Worm (Caenorhabditis elegans) whole organism, young adult: Measurements from ENCODE around the gene srp-3.

Experiments
- B0035.1 ChIP-seq: sonication (generic microtip); optimal IDR thresholded peaks from 2 replicates; lab custom pipeline; 2016; ENCODE audit warnings: missing genetic modification characterization, mild to moderate bottlenecking, missing compliant biosample characterization, missing genotype, missing genetic modification reagents
- C06A6.2 ChIP-seq: fragments of 200-800 bp; sonication (Bioruptor generic); conservative IDR thresholded peaks from 2 replicates; pipeline ENCODE4 v1.3.6; 2022; ENCODE audit warnings: missing genetic modification characterization, missing compliant biosample characterization
- C17E4.6 ChIP-seq: fragments of 200-800 bp; sonication (Bioruptor generic); IDR thresholded peaks from 2 replicates; pipeline ENCODE4 v1.3.6; 2022; ENCODE audit warnings: missing genetic modification reagents, missing genetic modification characterization, missing compliant biosample characterization
- Y53G8AR.9 ChIP-seq: fragments of 200-800 bp; sonication (Bioruptor generic); conservative IDR thresholded peaks from 2 replicates; pipeline ENCODE4 v1.3.6; 2022; ENCODE audit warnings: missing genetic modification reagents, missing genetic modification characterization, missing compliant biosample characterization
- Y56A3A.18 ChIP-seq: fragments of 200-800 bp; sonication (Bioruptor generic); IDR thresholded peaks from 2 replicates; pipeline ENCODE4 v1.3.6; 2022; ENCODE audit warnings: missing genetic modification reagents, missing genetic modification characterization, missing compliant biosample characterization
- Y79H2A.3 ChIP-seq: fragments of 200-800 bp; sonication (Bioruptor generic); conservative IDR thresholded peaks from 2 replicates; pipeline ENCODE4 v1.3.6; 2022; ENCODE audit warnings: missing genetic modification reagents, missing genetic modification characterization, missing compliant biosample characterization
- Y95B8A.8 ChIP-seq: fragments of 200-800 bp; sonication (Bioruptor generic); IDR thresholded peaks from 2 replicates; pipeline ENCODE4 v1.3.6; 2022; ENCODE audit warnings: missing genetic modification reagents, missing genetic modification characterization, missing compliant biosample characterization
- aptf-2 ChIP-seq: fragments of 200-800 bp; sonication (Bioruptor generic); conservative IDR thresholded peaks from 2 replicates; pipeline ENCODE4 v1.3.6; 2022; ENCODE audit warnings: missing genetic modification reagents, missing genetic modification characterization, missing compliant biosample characterization
- atf-7 ChIP-seq: sonication (generic microtip); optimal IDR thresholded peaks from 2 replicates; lab custom pipeline; 2017; ENCODE audit warnings: mild to moderate bottlenecking, missing genetic modification characterization, missing compliant biosample characterization
- athp-1 ChIP-seq: sonication (generic microtip); optimal IDR thresholded peaks from 2 replicates; lab custom pipeline; 2017; ENCODE audit warnings: mild to moderate bottlenecking, missing genetic modification characterization, missing compliant biosample characterization
- attf-3 ChIP-seq: fragments of 200-800 bp; sonication (Bioruptor generic); conservative IDR thresholded peaks from 2 replicates; pipeline ENCODE4 v1.3.6; 2022; ENCODE audit warnings: missing genetic modification reagents, missing genetic modification characterization, missing compliant biosample characterization
- attf-5 ChIP-seq: fragments of 200-800 bp; sonication (Bioruptor generic); optimal IDR thresholded peaks from 2 replicates; lab custom pipeline; 2018; ENCODE audit warnings: mild to moderate bottlenecking, missing genetic modification characterization, missing compliant biosample characterization
- attf-6 ChIP-seq: fragments of 200-800 bp; sonication (Bioruptor generic); IDR thresholded peaks from 2 replicates; pipeline ENCODE4 v1.3.6; 2022; ENCODE audit warnings: missing genetic modification reagents, missing genetic modification characterization, missing compliant biosample characterization
- ccch-3 ChIP-seq: fragments of 200-800 bp; sonication (Bioruptor generic); optimal IDR thresholded peaks from 2 replicates; lab custom pipeline; 2018; ENCODE audit warnings: mild to moderate bottlenecking, missing genetic modification characterization, missing compliant biosample characterization
- cebp-1 ChIP-seq, 2 experiments: fragments of 200-800 bp in 1 of 2; sonication (Bioruptor generic) in 1 of 2; sonication (generic microtip) in 1 of 2; IDR thresholded peaks in 1 of 2; optimal IDR thresholded peaks in 1 of 2; 2 replicates each; pipeline versions ENCODE4 v1.3.6 to Lab custom; 2017 to 2022; ENCODE audit warnings: missing compliant biosample characterization in 2 of 2, missing genetic modification characterization in 2 of 2, mild to moderate bottlenecking in 1 of 2, missing genetic modification reagents in 1 of 2, moderate library complexity in 1 of 2
- cebp-2 ChIP-seq: fragments of 200-800 bp; sonication (Bioruptor generic); IDR thresholded peaks from 2 replicates; pipeline ENCODE4 v1.3.6; 2022; ENCODE audit warnings: missing genetic modification characterization, missing compliant biosample characterization
- dpff-1 ChIP-seq: sonication (generic microtip); optimal IDR thresholded peaks from 2 replicates; lab custom pipeline; 2017; ENCODE audit warnings: mild to moderate bottlenecking, missing genetic modification characterization, missing compliant biosample characterization
- egl-44 ChIP-seq: fragments of 200-800 bp; sonication (Bioruptor generic); IDR thresholded peaks from 2 replicates; pipeline ENCODE4 v1.3.6; 2022; ENCODE audit warnings: missing genetic modification reagents, missing genetic modification characterization, missing compliant biosample characterization
- egrh-3 ChIP-seq: fragments of 200-800 bp; sonication (Bioruptor generic); IDR thresholded peaks from 2 replicates; pipeline ENCODE4 v1.3.6; 2022; ENCODE audit warnings: missing genetic modification reagents, missing genetic modification characterization, missing compliant biosample characterization
- hlh-26 ChIP-seq: fragments of 200-800 bp; sonication (Bioruptor generic); conservative IDR thresholded peaks from 2 replicates; pipeline ENCODE4 v1.3.6; 2022; ENCODE audit warnings: missing genetic modification reagents, missing genetic modification characterization, missing compliant biosample characterization
- hmg-1.2 ChIP-seq: fragments of 200-800 bp; sonication (Bioruptor generic); IDR thresholded peaks from 2 replicates; pipeline ENCODE4 v1.3.6; 2022; ENCODE audit warnings: missing genetic modification reagents, missing genetic modification characterization, missing compliant biosample characterization
- hmg-20 ChIP-seq: fragments of 200-800 bp; sonication (Bioruptor generic); IDR thresholded peaks from 2 replicates; pipeline ENCODE4 v1.3.6; 2022; ENCODE audit warnings: missing genetic modification reagents, missing genetic modification characterization, missing compliant biosample characterization
- madf-10 ChIP-seq: sonication (generic microtip); optimal IDR thresholded peaks from 2 replicates; lab custom pipeline; 2016; ENCODE audit warnings: mild to moderate bottlenecking, missing genetic modification characterization, missing compliant biosample characterization
- madf-3 ChIP-seq: fragments of 200-800 bp; sonication (Bioruptor generic); IDR thresholded peaks from 2 replicates; pipeline ENCODE4 v1.3.6; 2022; ENCODE audit warnings: missing genetic modification reagents, missing genetic modification characterization, missing compliant biosample characterization
- madf-8 ChIP-seq: fragments of 200-800 bp; sonication (Bioruptor generic); conservative IDR thresholded peaks from 2 replicates; pipeline ENCODE4 v1.3.6; 2022; ENCODE audit warnings: missing genetic modification reagents, missing genetic modification characterization, missing compliant biosample characterization
- mcd-1 ChIP-seq: fragments of 200-800 bp; sonication (Bioruptor generic); IDR thresholded peaks from 2 replicates; pipeline ENCODE4 v1.3.6; 2022; ENCODE audit warnings: missing genetic modification reagents, missing genetic modification characterization, missing compliant biosample characterization
- mel-28 ChIP-seq: sonication (generic microtip); optimal IDR thresholded peaks from 2 replicates; lab custom pipeline; 2016; ENCODE audit warnings: borderline replicate concordance, mild to moderate bottlenecking, missing genetic modification characterization, missing compliant biosample characterization
- mes-4 ChIP-seq: sonication (generic microtip); optimal IDR thresholded peaks from 2 replicates; lab custom pipeline; 2016; ENCODE audit warnings: missing genotype, missing genetic modification characterization, missing compliant biosample characterization
- nfya-2 ChIP-seq: fragments of 200-800 bp; sonication (Bioruptor generic); IDR thresholded peaks from 2 replicates; pipeline ENCODE4 v1.3.6; 2022; ENCODE audit warnings: missing genetic modification reagents, missing genetic modification characterization, missing compliant biosample characterization
- nhr-179 ChIP-seq: sonication (generic microtip); optimal IDR thresholded peaks from 2 replicates; lab custom pipeline; 2016; ENCODE audit warnings: mild to moderate bottlenecking, missing genetic modification characterization, missing compliant biosample characterization
- nhr-27 ChIP-seq: fragments of 200-800 bp; sonication (Bioruptor generic); optimal IDR thresholded peaks from 2 replicates; lab custom pipeline; 2018; ENCODE audit warnings: mild to moderate bottlenecking, missing genetic modification characterization, moderate library complexity, missing compliant biosample characterization
- rec-8 ChIP-seq, 2 experiments: sonication (generic microtip); optimal IDR thresholded peaks; 2 replicates each; lab custom pipeline; 2016; ENCODE audit warnings: mild to moderate bottlenecking in 2 of 2, missing genetic modification characterization in 2 of 2, missing genetic modification reagents in 2 of 2, missing genotype in 2 of 2, missing biosample characterization in 1 of 2, missing compliant biosample characterization in 1 of 2, moderate library complexity in 1 of 2
- repo-1 ChIP-seq: sonication (generic microtip); optimal IDR thresholded peaks from 2 replicates; lab custom pipeline; 2017; ENCODE audit warnings: mild to moderate bottlenecking, missing genetic modification characterization, missing compliant biosample characterization
- sdz-38 ChIP-seq: sonication (generic microtip); optimal IDR thresholded peaks from 2 replicates; lab custom pipeline; 2016; ENCODE audit warnings: missing genotype, missing genetic modification characterization, missing compliant biosample characterization
- snpc-1.1 ChIP-seq: sonication (generic microtip); optimal IDR thresholded peaks from 2 replicates; lab custom pipeline; 2017; ENCODE audit warnings: missing genetic modification characterization, mild to moderate bottlenecking, missing compliant biosample characterization, antibody characterized with exemption, moderate library complexity, missing genotype, missing genetic modification reagents; ENCODE audit not compliant: insufficient read depth
- snpc-3.4 ChIP-seq: sonication (generic microtip); optimal IDR thresholded peaks from 2 replicates; lab custom pipeline; 2017; ENCODE audit warnings: missing genetic modification characterization, mild to moderate bottlenecking, missing compliant biosample characterization, antibody characterized with exemption, moderate library complexity, missing genotype, missing genetic modification reagents
- tlf-1 ChIP-seq: fragments of 200-800 bp; sonication (Bioruptor generic); optimal IDR thresholded peaks from 2 replicates; lab custom pipeline; 2018; ENCODE audit warnings: mild to moderate bottlenecking, missing genetic modification characterization, missing compliant biosample characterization
- unc-62 ChIP-seq: fragments of 150-350 bp; optimal IDR thresholded peaks from 2 replicates; lab custom pipeline; 2014; ENCODE audit warnings: missing biosample characterization, missing genetic modification reagents, missing genetic modification characterization
- xnd-1 ChIP-seq: sonication (generic microtip); optimal IDR thresholded peaks from 2 replicates; lab custom pipeline; 2016; ENCODE audit warnings: missing genotype, missing genetic modification reagents, missing genetic modification characterization, missing compliant biosample characterization
- zfh-2 ChIP-seq: fragments of 200-800 bp; sonication (Bioruptor generic); conservative IDR thresholded peaks from 2 replicates; pipeline ENCODE4 v1.3.6; 2022; ENCODE audit warnings: missing genetic modification reagents, missing genetic modification characterization, missing compliant biosample characterization
- ztf-18 ChIP-seq: sonication (generic microtip); optimal IDR thresholded peaks from 2 replicates; lab custom pipeline; 2016; ENCODE audit warnings: missing genotype, mild to moderate bottlenecking, missing genetic modification characterization, missing compliant biosample characterization
- ztf-25 ChIP-seq: fragments of 200-800 bp; sonication (Bioruptor generic); IDR thresholded peaks from 2 replicates; pipeline ENCODE4 v1.3.6; 2022; ENCODE audit warnings: missing genetic modification reagents, missing genetic modification characterization, missing compliant biosample characterization
- ztf-28 ChIP-seq: fragments of 200-800 bp; sonication (Bioruptor generic); IDR thresholded peaks from 2 replicates; pipeline ENCODE4 v1.3.6; 2022; ENCODE audit warnings: missing genetic modification reagents, missing genetic modification characterization, missing compliant biosample characterization
- ztf-6 ChIP-seq: fragments of 200-800 bp; sonication (Bioruptor generic); IDR thresholded peaks from 2 replicates; pipeline ENCODE4 v1.3.6; 2022; ENCODE audit warnings: missing genetic modification reagents, missing genetic modification characterization, missing compliant biosample characterization

srp-3 gene

DNA sequence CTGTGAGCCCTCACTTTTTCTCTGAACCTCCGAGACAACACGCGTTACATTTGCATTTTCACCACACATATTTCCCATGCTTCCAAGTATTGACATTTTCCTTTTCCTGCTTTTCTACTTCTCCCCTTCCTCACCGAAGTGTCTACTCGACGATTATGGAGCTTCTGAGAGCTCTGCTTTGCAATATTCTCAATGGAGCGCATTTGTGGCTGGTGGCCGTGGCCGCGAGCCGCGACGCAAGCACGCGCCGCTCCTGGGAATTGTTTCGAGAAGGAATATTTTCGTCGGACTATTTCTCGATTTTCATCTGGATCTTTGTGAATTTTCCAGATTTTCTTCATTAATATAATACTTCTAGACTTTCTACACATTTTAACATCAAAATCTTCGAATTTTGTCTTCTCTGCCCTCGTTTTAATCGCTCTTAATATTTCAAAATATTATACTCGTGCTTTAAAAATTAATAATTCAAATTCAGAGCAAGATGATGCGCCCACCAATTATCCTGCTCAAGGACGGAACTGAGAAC, 36.8 kb upstream of the srp-3 start, which contains the start of the genes T10B5.4 and cct-7 (continued):
- TF ChIP-seq rec-8 (tag; optimal IDR thresholded peaks at IDR 0.05; lab: Kevin White, UChicago): no peak
- peak; percentile 68; the same call in 1 of the 2 replicates for TF ChIP-seq egl-44 (GFP tag; lab: Robert Waterston, UW)
- peak; percentile 85 for TF ChIP-seq aptf-2 (GFP tag; lab: Robert Waterston, UW)
- no peak for TF ChIP-seq madf-8 (GFP tag; lab: Robert Waterston, UW)
- TF ChIP-seq ccch-3 (GFP tag; lab: Kevin White, UChicago): no peak
- TF ChIP-seq hmg-1.2: peak; percentile 51; the same call in 1 of the 2 replicates
- TF ChIP-seq C06A6.2 (GFP tag; lab: Robert Waterston, UW): no peak; the same call in 1 of the 2 replicates
- peak; percentile 58 for TF ChIP-seq unc-62
- TF ChIP-seq ztf-6: 0 out of 2 replicates have a peak, but pooled peaks have one; percentile 33
- 0 out of 2 replicates have a peak, but pooled peaks have one; percentile 23 for TF ChIP-seq hmg-20 (GFP tag; lab: Robert Waterston, UW)
- no peak for TF ChIP-seq Y56A3A.18 (GFP tag; lab: Robert Waterston, UW)

DNA sequence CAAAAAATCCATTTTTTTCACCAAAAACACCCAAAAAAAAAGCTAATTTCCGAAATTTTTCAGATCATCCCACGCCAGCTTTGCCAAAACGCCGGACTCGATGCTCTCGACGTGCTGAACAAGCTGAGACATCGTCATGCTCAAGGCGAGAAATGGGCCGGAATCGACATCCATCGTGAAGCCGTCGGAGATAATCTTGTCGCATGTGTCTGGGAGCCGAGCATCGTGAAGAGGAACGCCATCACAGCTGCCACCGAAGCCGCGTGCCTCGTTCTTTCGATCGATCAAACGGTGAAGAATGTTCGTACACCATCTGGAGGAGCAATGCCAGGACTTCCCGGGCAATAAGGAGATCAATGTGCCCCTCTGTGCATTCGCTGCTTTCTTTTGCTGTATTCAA, 33.8 kb upstream of the srp-3 start:
- TF ChIP-seq sdz-38 (tag; lab: Kevin White, UChicago): no peak
- peak; percentile 74 for TF ChIP-seq zfh-2
- TF ChIP-seq C06A6.2 (GFP tag; lab: Robert Waterston, UW): no peak
- no peak for TF ChIP-seq athp-1 (tag; lab: Kevin White, UChicago)
- TF ChIP-seq egrh-3 (GFP tag; lab: Robert Waterston, UW): no peak
- no peak for TF ChIP-seq dpff-1
- TF ChIP-seq Y53G8AR.9 (GFP tag; lab: Robert Waterston, UW): no peak
- TF ChIP-seq mcd-1 (GFP tag; lab: Robert Waterston, UW): 0 out of 2 replicates have a peak, but pooled peaks have one; percentile 16
- TF ChIP-seq atf-7: no peak
- no peak for TF ChIP-seq xnd-1 (tag; lab: Kevin White, UChicago)
- TF ChIP-seq madf-3 (GFP tag; lab: Robert Waterston, UW): 0 out of 2 replicates have a peak, but pooled peaks have one; percentile 65
- no peak for TF ChIP-seq B0035.1 (tag; lab: Kevin White, UChicago)
- no peak for TF ChIP-seq ztf-28
- TF ChIP-seq tlf-1: no peak
- TF ChIP-seq hlh-26: no peak
- TF ChIP-seq nfya-2: no peak
- TF ChIP-seq, all 124 proteins: peak for 3

DNA sequence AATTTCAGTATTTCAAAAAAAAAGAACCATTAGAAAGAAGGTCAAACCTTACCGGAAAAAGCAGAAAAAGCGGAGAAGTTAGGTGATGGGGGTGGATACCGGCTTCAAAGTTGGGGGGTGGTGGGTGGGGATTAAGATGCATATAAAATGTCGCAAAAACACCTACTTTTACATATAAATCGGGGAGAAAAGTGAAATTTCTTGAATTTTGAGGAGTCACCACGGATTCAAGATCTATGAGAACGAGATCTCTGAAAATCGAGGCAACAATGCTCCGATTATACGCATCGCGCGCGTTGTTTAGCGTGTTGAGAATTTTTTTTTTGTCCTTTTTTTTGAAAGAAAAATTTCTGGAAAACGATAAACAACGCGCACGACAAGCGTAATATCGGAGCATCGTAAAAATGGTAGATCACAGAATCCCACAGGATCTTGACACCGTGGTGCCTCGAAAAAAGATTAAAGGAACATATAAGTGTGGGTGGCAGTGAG, 33.1 kb upstream of the srp-3 start:
- TF ChIP-seq nhr-179 (tag; lab: Kevin White, UChicago) (no peak), ztf-18 (tag; lab: Kevin White, UChicago) (no peak), nhr-27 (tag; lab: Kevin White, UChicago) (no peak), Y95B8A.8 (GFP tag; lab: Robert Waterston, UW) (peak; percentile 81), aptf-2 (GFP tag; lab: Robert Waterston, UW) (no peak), cebp-2 (GFP tag; lab: Robert Waterston, UW) (peak; percentile 59; the same call in 1 of the 2 replicates), snpc-1.1 (tag; lab: Kevin White, UChicago) (no peak), C17E4.6 (GFP tag; lab: Robert Waterston, UW) (0 out of 2 replicates have a peak, but pooled peaks have one; percentile 11), madf-10 (peak; percentile 20), unc-62 (no peak), mes-4 (tag; lab: Kevin White, UChicago) (no peak), attf-6 (peak; percentile 69; the same call in 1 of the 2 replicates), attf-5 (GFP tag; lab: Kevin White, UChicago) (peak; percentile 27), cebp-1 (GFP tag; IDR thresholded peaks at IDR 0.05; lab: Robert Waterston, UW) (no peak), cebp-1 (tag; optimal IDR thresholded peaks at IDR 0.05; lab: Kevin White, UChicago) (peak; percentile 78), snpc-3.4 (tag; lab: Kevin White, UChicago) (peak; percentile 62), dpff-1 (peak; percentile 69), mel-28 (no peak), zfh-2 (no peak), ztf-25 (GFP tag; lab: Robert Waterston, UW) (peak; percentile 77; the same call in 1 of the 2 replicates), Y79H2A.3 (GFP tag; lab: Robert Waterston, UW) (peak; percentile 93), tlf-1 (peak; percentile 54), repo-1 (tag; lab: Kevin White, UChicago) (peak; percentile 87), attf-3 (GFP tag; lab: Robert Waterston, UW) (peak; percentile 64)
